Fruit fly (Drosophila melanogaster): Measurements from ENCODE around the gene CG43057.

The CG43057 gene

dm6 chr2L:8279400-8280065, 35.7 kb upstream of the CG43057 start (continued):
- TF ChIP-seq B-H2 (GFP tag; optimal IDR thresholded peaks at IDR 0.05): no peak
- no peak for TF ChIP-seq CG7745 (tag; optimal IDR thresholded peaks at IDR 0.05)
- TF ChIP-seq CG6689 (GFP tag; IDR thresholded peaks at IDR 0.05): peak; percentile 64
- TF ChIP-seq CG17361 (GFP tag; IDR thresholded peaks at IDR 0.05): peak; percentile 79
- TF ChIP-seq Antp (GFP tag; optimal IDR thresholded peaks at IDR 0.05): no peak
- 0 out of 2 replicates have a peak, but pooled peaks have one; percentile 28 for TF ChIP-seq ranshi (GFP tag; IDR thresholded peaks at IDR 0.05)
- TF ChIP-seq Fer2 (tag; optimal IDR thresholded peaks at IDR 0.05): no peak
- no peak for TF ChIP-seq Hand (GFP tag; optimal IDR thresholded peaks at IDR 0.05)
- no peak for TF ChIP-seq CG15269 (tag; optimal IDR thresholded peaks at IDR 0.05)
- TF ChIP-seq Fer3 (tag; optimal IDR thresholded peaks at IDR 0.05): peak; percentile 11
- no peak for TF ChIP-seq CG34376 (GFP tag; optimal IDR thresholded peaks at IDR 0.05)
- no peak for TF ChIP-seq Kr (GFP tag; optimal IDR thresholded peaks at IDR 0.05)
- TF ChIP-seq wdn (GFP tag; IDR thresholded peaks at IDR 0.05): no peak
- TF ChIP-seq tup (GFP tag; optimal IDR thresholded peaks at IDR 0.05): peak; percentile 41
- TF ChIP-seq gem (tag; optimal IDR thresholded peaks at IDR 0.05): peak; percentile 85
- no peak for TF ChIP-seq chinmo (GFP tag; IDR thresholded peaks at IDR 0.05; ENCODE audit: partially characterized antibody)
- TF ChIP-seq crol (GFP tag; IDR thresholded peaks at IDR 0.05): peak; percentile 32; the same call in 1 of the 2 replicates
- TF ChIP-seq mam (GFP tag; optimal IDR thresholded peaks at IDR 0.05): peak; percentile 5
- TF ChIP-seq Dip2 (GFP tag; IDR thresholded peaks at IDR 0.05): no peak
- peak; percentile 81; the same call in 2 of the 3 replicates for TF ChIP-seq CG2199 (GFP tag; IDR thresholded peaks at IDR 0.05)
- peak; percentile 59 for TF ChIP-seq dmrt99B (tag; optimal IDR thresholded peaks at IDR 0.05)
- TF ChIP-seq Ptx1 (GFP tag; IDR thresholded peaks at IDR 0.05): no peak
- no peak for TF ChIP-seq CG13287 (GFP tag; IDR thresholded peaks at IDR 0.05; ENCODE audit: partially characterized antibody)
- TF ChIP-seq fd96Cb (tag; optimal IDR thresholded peaks at IDR 0.05): peak; percentile 69
- peak; percentile 37 for TF ChIP-seq Sox102F (GFP tag; optimal IDR thresholded peaks at IDR 0.05)
- TF ChIP-seq pho (GFP tag; optimal IDR thresholded peaks at IDR 0.05): no peak
- no peak for TF ChIP-seq HmgZ (tag; optimal IDR thresholded peaks at IDR 0.05)
- TF ChIP-seq shn (GFP tag; optimal IDR thresholded peaks at IDR 0.05): no peak
- TF ChIP-seq chn (GFP tag; optimal IDR thresholded peaks at IDR 0.05): peak; percentile 70
- TF ChIP-seq ATbp (GFP tag; optimal IDR thresholded peaks at IDR 0.05): peak; percentile 24
- peak; percentile 69 for TF ChIP-seq Mes4 (GFP tag; optimal IDR thresholded peaks at IDR 0.05)
- no peak for TF ChIP-seq CG6791 (GFP tag; IDR thresholded peaks at IDR 0.05; ENCODE audit: partially characterized antibody)
- peak; percentile 52 for TF ChIP-seq org-1 (GFP tag; optimal IDR thresholded peaks at IDR 0.05)
- no peak for TF ChIP-seq CG7987 (GFP tag; optimal IDR thresholded peaks at IDR 0.05)
- TF ChIP-seq br (optimal IDR thresholded peaks at IDR 0.05): no peak
- no peak for TF ChIP-seq Lpt (GFP tag; optimal IDR thresholded peaks at IDR 0.05)
- TF ChIP-seq scrt (GFP tag; optimal IDR thresholded peaks at IDR 0.05): peak; percentile 12
- peak; percentile 57 for TF ChIP-seq CG1602 (GFP tag; optimal IDR thresholded peaks at IDR 0.05)
- peak; percentile 66 for TF ChIP-seq CG2678 (tag; optimal IDR thresholded peaks at IDR 0.05)
- TF ChIP-seq CG7928 (GFP tag; optimal IDR thresholded peaks at IDR 0.05): no peak
- no peak for TF ChIP-seq CG1792 (GFP tag; optimal IDR thresholded peaks at IDR 0.05)
- peak; percentile 24 for TF ChIP-seq CG12942 (GFP tag; optimal IDR thresholded peaks at IDR 0.05)
- no peak for TF ChIP-seq CG13894 (tag; optimal IDR thresholded peaks at IDR 0.05)
- no peak for TF ChIP-seq usp (GFP tag; optimal IDR thresholded peaks at IDR 0.05)
- no peak for TF ChIP-seq CG11696 (GFP tag; IDR thresholded peaks at IDR 0.05)
- TF ChIP-seq CG3995 (GFP tag; optimal IDR thresholded peaks at IDR 0.05): no peak
- no peak for TF ChIP-seq kni (GFP tag; optimal IDR thresholded peaks at IDR 0.05)
- no peak for TF ChIP-seq CG17912 (GFP tag; optimal IDR thresholded peaks at IDR 0.05)
- peak; percentile 30 for TF ChIP-seq CG13123 (GFP tag; optimal IDR thresholded peaks at IDR 0.05)
- no peak for TF ChIP-seq CG13296 (GFP tag; optimal IDR thresholded peaks at IDR 0.05)

Measured in whole organism, embryonic.